Worm (Caenorhabditis elegans) whole organism, late embryonic: ENCODE measurements around the gene B0302.2.

Experiments
- C08G9.2 ChIP-seq: sonication (generic microtip); optimal IDR thresholded peaks from 2 replicates; lab custom pipeline; 2016; ENCODE audit warnings: mild to moderate bottlenecking, missing genetic modification characterization, moderate library complexity, missing compliant biosample characterization
- F13H6.1 ChIP-seq: sonication (generic microtip); optimal IDR thresholded peaks from 2 replicates; lab custom pipeline; 2016; ENCODE audit warnings: missing genetic modification characterization, missing compliant biosample characterization
- Y22D7AL.16 ChIP-seq: sonication (generic microtip); optimal IDR thresholded peaks from 2 replicates; lab custom pipeline; 2016; ENCODE audit warnings: missing genetic modification characterization, missing compliant biosample characterization
- ama-1 ChIP-seq: fragments of 150-350 bp; optimal IDR thresholded peaks from 2 replicates; lab custom pipeline; 2014
- ceh-18 ChIP-seq: sonication (generic microtip); optimal IDR thresholded peaks from 2 replicates; lab custom pipeline; 2016; ENCODE audit warnings: missing genetic modification characterization, missing compliant biosample characterization
- ceh-24 ChIP-seq: sonication (generic microtip); optimal IDR thresholded peaks from 2 replicates; lab custom pipeline; 2016; ENCODE audit warnings: mild to moderate bottlenecking, missing genetic modification characterization, missing compliant biosample characterization
- ceh-31 ChIP-seq: sonication (generic microtip); optimal IDR thresholded peaks from 2 replicates; lab custom pipeline; 2016; ENCODE audit warnings: missing genetic modification characterization, missing compliant biosample characterization
- ceh-9 ChIP-seq: sonication (generic microtip); optimal IDR thresholded peaks from 2 replicates; lab custom pipeline; 2016; ENCODE audit warnings: mild to moderate bottlenecking, missing genetic modification characterization, inconsistent platforms, missing compliant biosample characterization
- che-1 ChIP-seq: sonication (generic microtip); optimal IDR thresholded peaks from 2 replicates; lab custom pipeline; 2016; ENCODE audit warnings: mild to moderate bottlenecking, missing genetic modification characterization, missing compliant biosample characterization
- dmd-4 ChIP-seq: sonication (generic microtip); optimal IDR thresholded peaks from 2 replicates; lab custom pipeline; 2016; ENCODE audit warnings: borderline replicate concordance, missing genetic modification characterization, missing compliant biosample characterization
- elt-2 ChIP-seq: sonication (generic microtip); optimal IDR thresholded peaks from 2 replicates; lab custom pipeline; 2016; ENCODE audit warnings: missing genetic modification reagents, missing genetic modification characterization, missing compliant biosample characterization
- fkh-6 ChIP-seq: sonication (generic microtip); optimal IDR thresholded peaks from 2 replicates; lab custom pipeline; 2016; ENCODE audit warnings: missing genetic modification characterization, missing compliant biosample characterization
- hlh-6 ChIP-seq: sonication (generic microtip); optimal IDR thresholded peaks from 2 replicates; lab custom pipeline; 2016; ENCODE audit warnings: missing genotype, missing genetic modification characterization, missing compliant biosample characterization
- mec-3 ChIP-seq: sonication (generic microtip); optimal IDR thresholded peaks from 2 replicates; lab custom pipeline; 2016; ENCODE audit warnings: borderline replicate concordance, missing genetic modification characterization, missing compliant biosample characterization
- nfya-1 ChIP-seq: sonication (generic microtip); optimal IDR thresholded peaks from 2 replicates; lab custom pipeline; 2017; ENCODE audit warnings: missing genetic modification characterization, mild to moderate bottlenecking, missing compliant biosample characterization, antibody characterized with exemption, moderate library complexity
- npax-4 ChIP-seq: sonication (generic microtip); optimal IDR thresholded peaks from 2 replicates; lab custom pipeline; 2016; ENCODE audit warnings: missing genetic modification characterization, missing compliant biosample characterization
- pag-3 ChIP-seq: sonication (generic microtip); optimal IDR thresholded peaks from 2 replicates; lab custom pipeline; 2016; ENCODE audit warnings: missing compliant biosample characterization, missing genetic modification characterization, borderline replicate concordance
- pat-9 ChIP-seq: fragments of 200-800 bp; sonication (Bioruptor generic); optimal IDR thresholded peaks from 2 replicates; lab custom pipeline; 2018; ENCODE audit warnings: mild to moderate bottlenecking, missing genetic modification characterization, moderate library complexity, missing compliant biosample characterization
- pha-2 ChIP-seq: sonication (generic microtip); optimal IDR thresholded peaks from 2 replicates; lab custom pipeline; 2017; ENCODE audit warnings: mild to moderate bottlenecking, missing genetic modification characterization, missing compliant biosample characterization
- pqm-1 ChIP-seq: sonication (generic microtip); optimal IDR thresholded peaks from 2 replicates; lab custom pipeline; 2016; ENCODE audit warnings: missing genetic modification characterization, missing compliant biosample characterization
- ref-2 ChIP-seq: sonication (generic microtip); optimal IDR thresholded peaks from 2 replicates; lab custom pipeline; 2016; ENCODE audit warnings: missing genetic modification characterization, missing compliant biosample characterization
- sox-4 ChIP-seq: sonication (generic microtip); optimal IDR thresholded peaks from 2 replicates; lab custom pipeline; 2017; ENCODE audit warnings: mild to moderate bottlenecking, missing genetic modification characterization, inconsistent platforms, missing compliant biosample characterization
- syd-9 ChIP-seq: sonication (generic microtip); optimal IDR thresholded peaks from 2 replicates; lab custom pipeline; 2016; ENCODE audit warnings: mild to moderate bottlenecking, missing genetic modification characterization, moderate library complexity, missing compliant biosample characterization
- tbx-2 ChIP-seq: sonication (generic microtip); optimal IDR thresholded peaks from 2 replicates; lab custom pipeline; 2016; ENCODE audit warnings: missing genetic modification characterization, missing compliant biosample characterization
- ttx-3 ChIP-seq: sonication (generic microtip); optimal IDR thresholded peaks from 2 replicates; lab custom pipeline; 2016; ENCODE audit warnings: missing genetic modification reagents, missing genetic modification characterization, missing compliant biosample characterization
- unc-3 ChIP-seq, 2 experiments: fragments of 200-800 bp in 1 of 2; sonication (Bioruptor generic) in 1 of 2; sonication (generic microtip) in 1 of 2; conservative IDR thresholded peaks in 1 of 2; optimal IDR thresholded peaks in 1 of 2; 2 replicates each; pipeline versions ENCODE4 v1.3.6 to Lab custom; 2016 to 2022; ENCODE audit warnings: missing compliant biosample characterization in 2 of 2, missing genetic modification characterization in 2 of 2, missing genetic modification reagents in 1 of 2
- unc-42 ChIP-seq: sonication (generic microtip); optimal IDR thresholded peaks from 2 replicates; lab custom pipeline; 2016; ENCODE audit warnings: missing genotype, missing genetic modification characterization, missing compliant biosample characterization
- unc-55 ChIP-seq: sonication (generic microtip); optimal IDR thresholded peaks from 2 replicates; lab custom pipeline; 2017; ENCODE audit warnings: missing biosample characterization, missing genetic modification reagents, missing genetic modification characterization
- zip-5 ChIP-seq: sonication (generic microtip); optimal IDR thresholded peaks from 2 replicates; lab custom pipeline; 2016; ENCODE audit warnings: missing genetic modification characterization, missing compliant biosample characterization
- ztf-16 ChIP-seq: sonication (generic microtip); optimal IDR thresholded peaks from 2 replicates; lab custom pipeline; 2017; ENCODE audit warnings: missing genetic modification characterization, missing compliant biosample characterization

The B0302.2 gene

DNA sequence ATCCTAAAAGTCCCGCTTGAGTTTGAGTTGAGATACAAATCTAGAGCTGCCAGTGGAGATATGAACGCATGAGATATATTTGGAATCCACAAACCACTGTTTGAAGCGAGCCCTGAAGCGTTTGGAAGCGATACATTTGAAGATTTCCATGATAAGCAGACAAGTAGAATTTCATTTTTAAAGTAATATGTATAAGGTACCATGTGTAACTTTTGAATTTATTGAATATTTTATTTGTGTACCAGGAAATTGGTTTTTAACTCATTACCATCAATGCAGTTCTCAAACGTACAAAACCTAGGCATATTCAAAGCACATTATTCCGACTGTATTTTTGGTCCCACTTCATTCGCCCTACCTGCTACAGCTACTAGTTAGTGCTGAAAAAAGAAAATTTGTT lies at the start of gene B0302.2:
Gene B0302.2, plus strand, starts transcription at position 301 of the 400 bp plus-strand sequence.
- TF ChIP-seq zip-5 (tag; lab: Kevin White, UChicago) = no peak
- TF ChIP-seq hlh-6 (tag; lab: Kevin White, UChicago) = no peak
- TF ChIP-seq nfya-1 (tag; lab: Kevin White, UChicago) = no peak
- no peak for TF ChIP-seq unc-55 (GFP tag; lab: Kevin White, UChicago)
- TF ChIP-seq tbx-2 (tag; lab: Kevin White, UChicago) = no peak
- no peak for TF ChIP-seq mec-3 (tag; lab: Kevin White, UChicago)
- no peak for TF ChIP-seq che-1 (tag; lab: Kevin White, UChicago)

ce11 chrX:17134427-17134826 lies 43.9 kb upstream of the B0302.2 start, which contains the start of gene K09E3.7:
Gene K09E3.7, minus strand, starts transcription at chrX:17134527.
- TF ChIP-seq pha-2 (tag; lab: Kevin White, UChicago) (no peak), ceh-31 (tag; lab: Kevin White, UChicago) (no peak), tbx-2 (tag; lab: Kevin White, UChicago) (no peak), syd-9 (tag; lab: Kevin White, UChicago) (no peak), fkh-6 (tag; lab: Kevin White, UChicago) (no peak), unc-42 (tag; lab: Kevin White, UChicago) (no peak), ceh-18 (tag; lab: Kevin White, UChicago) (no peak), Y22D7AL.16 (no peak), F13H6.1 (tag; lab: Kevin White, UChicago) (no peak), ztf-16 (tag; lab: Kevin White, UChicago) (no peak), unc-3 (GFP tag; conservative IDR thresholded peaks at IDR 0.05; lab: Robert Waterston, UW) (no peak), unc-3 (tag; optimal IDR thresholded peaks at IDR 0.05; lab: Kevin White, UChicago) (no peak), dmd-4 (tag; lab: Kevin White, UChicago) (no peak), pag-3 (tag; lab: Kevin White, UChicago) (no peak), C08G9.2 (tag; lab: Kevin White, UChicago) (no peak)
- TF ChIP-seq, all 69 proteins: peak for 0

DNA sequence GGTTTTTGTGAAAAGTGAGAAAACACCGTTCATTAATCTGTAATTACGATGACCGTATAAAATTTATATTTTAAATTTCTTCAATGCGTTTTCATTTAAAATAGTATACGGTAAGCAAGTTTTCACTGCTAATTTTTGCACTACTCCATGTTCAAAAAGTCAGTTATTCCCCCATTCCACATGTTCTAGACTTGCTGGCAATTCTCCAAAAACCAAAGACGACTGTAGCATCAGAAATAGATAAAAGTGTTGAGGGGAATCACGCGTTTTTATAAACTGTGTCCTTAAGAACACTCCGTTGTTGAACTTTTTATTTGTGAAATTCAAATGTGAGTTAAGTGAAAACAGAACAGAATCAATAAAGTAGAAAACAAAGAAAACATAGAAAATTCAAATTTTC lies 42.6 kb upstream of the B0302.2 start:
- TF ChIP-seq C08G9.2 (tag; lab: Kevin White, UChicago) (no peak), syd-9 (tag; lab: Kevin White, UChicago) (no peak), ama-1 (lab: Kevin White, UChicago) (no peak), hlh-6 (tag; lab: Kevin White, UChicago) (no peak), pat-9 (tag; lab: Kevin White, UChicago) (no peak), pqm-1 (tag; lab: Kevin White, UChicago) (no peak), ttx-3 (tag; lab: Kevin White, UChicago) (no peak), ceh-24 (tag; lab: Kevin White, UChicago) (no peak)

- no peak for TF ChIP-seq npax-4 (tag; lab: Kevin White, UChicago)
- peak; percentile 49 for TF ChIP-seq unc-55 (GFP tag; lab: Kevin White, UChicago)
These were observed 40.2 kb upstream of the B0302.2 start, which contains the start of gene cnp-3 for ce11 chrX:17138060-17138557. Gene cnp-3, minus strand, starts transcription at chrX:17138110.

ce11 chrX:17139204-17139780 lies 39.0 kb upstream of the B0302.2 start:
- TF ChIP-seq tbx-2 (tag; lab: Kevin White, UChicago) (no peak), elt-2 (peak; percentile 77)
- TF ChIP-seq, all 69 proteins: peak for 1

DNA sequence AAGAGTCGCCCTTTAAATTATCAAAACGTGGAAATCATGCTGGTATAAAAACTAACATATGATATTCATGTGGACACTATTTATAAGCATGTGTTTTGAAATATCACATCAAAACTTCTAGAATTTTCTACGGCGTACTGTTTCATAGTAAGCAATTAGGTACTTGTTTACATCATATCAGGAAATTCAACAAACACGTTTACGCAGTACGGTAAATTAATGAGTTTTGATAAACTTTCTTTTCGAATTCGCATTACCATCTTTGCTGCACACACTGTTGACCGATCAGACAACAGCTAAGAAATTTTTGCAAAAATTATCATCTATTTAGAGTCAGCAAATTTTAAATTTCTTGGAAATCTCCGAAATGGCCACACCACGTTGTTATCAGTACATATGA lies 37.9 kb upstream of the B0302.2 start:
- TF ChIP-seq ref-2 (tag; lab: Kevin White, UChicago) (no peak), dmd-4 (tag; lab: Kevin White, UChicago) (no peak), sox-4 (tag; lab: Kevin White, UChicago) (no peak), ceh-9 (tag; lab: Kevin White, UChicago) (no peak)
